Worm (Caenorhabditis elegans) whole organism, young adult: Measurements from ENCODE around the gene F33H1.4.

Experiments
- F33H1.4 ChIP-seq: fragments of 200-800 bp; sonication (Bioruptor generic); IDR thresholded peaks from 2 replicates; pipeline ENCODE4 v1.3.6; 2022; ENCODE audit warnings: missing genetic modification reagents, missing genetic modification characterization, missing compliant biosample characterization
- F39B2.1 ChIP-seq: fragments of 200-800 bp; sonication (Bioruptor generic); IDR thresholded peaks from 2 replicates; pipeline ENCODE4 v1.3.6; 2022; ENCODE audit warnings: missing genetic modification reagents, missing genetic modification characterization, missing compliant biosample characterization
- F49E8.2 ChIP-seq: sonication (generic microtip); optimal IDR thresholded peaks from 3 replicates; lab custom pipeline; 2017; ENCODE audit warnings: missing genetic modification characterization, mild to moderate bottlenecking, missing compliant biosample characterization, antibody characterized with exemption, moderate library complexity; ENCODE audit not compliant: insufficient read depth
- K11D2.4 ChIP-seq: fragments of 200-800 bp; sonication (Bioruptor generic); IDR thresholded peaks from 2 replicates; pipeline ENCODE4 v1.3.6; 2022; ENCODE audit warnings: missing genetic modification reagents, missing genetic modification characterization, missing compliant biosample characterization
- T26A5.8 ChIP-seq: sonication (generic microtip); optimal IDR thresholded peaks from 2 replicates; lab custom pipeline; 2016; ENCODE audit warnings: missing genetic modification characterization, missing compliant biosample characterization
- Y53G8AR.9 ChIP-seq: fragments of 200-800 bp; sonication (Bioruptor generic); conservative IDR thresholded peaks from 2 replicates; pipeline ENCODE4 v1.3.6; 2022; ENCODE audit warnings: missing genetic modification reagents, missing genetic modification characterization, missing compliant biosample characterization
- Y79H2A.3 ChIP-seq: fragments of 200-800 bp; sonication (Bioruptor generic); conservative IDR thresholded peaks from 2 replicates; pipeline ENCODE4 v1.3.6; 2022; ENCODE audit warnings: missing genetic modification reagents, missing genetic modification characterization, missing compliant biosample characterization
- ama-1 ChIP-seq, 3 experiments: fragments of 150-350 bp in 1 of 3; sonication (generic microtip) in 2 of 3; optimal IDR thresholded peaks; 2 replicates each; lab custom pipeline; 2014 to 2018; ENCODE audit warnings: missing biosample characterization in 2 of 3, missing genetic modification characterization in 2 of 3, missing genetic modification reagents in 2 of 3
- attf-3 ChIP-seq: fragments of 200-800 bp; sonication (Bioruptor generic); conservative IDR thresholded peaks from 2 replicates; pipeline ENCODE4 v1.3.6; 2022; ENCODE audit warnings: missing genetic modification reagents, missing genetic modification characterization, missing compliant biosample characterization
- ceh-58 ChIP-seq: fragments of 200-800 bp; sonication (Bioruptor generic); IDR thresholded peaks from 2 replicates; pipeline ENCODE4 v1.3.6; 2022; ENCODE audit warnings: missing genetic modification characterization, missing compliant biosample characterization
- ceh-79 ChIP-seq: sonication (generic microtip); optimal IDR thresholded peaks from 2 replicates; lab custom pipeline; 2017; ENCODE audit warnings: mild to moderate bottlenecking, missing genetic modification characterization, missing compliant biosample characterization
- dpff-1 ChIP-seq: sonication (generic microtip); optimal IDR thresholded peaks from 2 replicates; lab custom pipeline; 2017; ENCODE audit warnings: mild to moderate bottlenecking, missing genetic modification characterization, missing compliant biosample characterization
- him-1 ChIP-seq: sonication (generic microtip); optimal IDR thresholded peaks from 2 replicates; lab custom pipeline; 2016; ENCODE audit warnings: missing genotype, missing genetic modification reagents, missing genetic modification characterization, missing compliant biosample characterization
- hlh-26 ChIP-seq: fragments of 200-800 bp; sonication (Bioruptor generic); conservative IDR thresholded peaks from 2 replicates; pipeline ENCODE4 v1.3.6; 2022; ENCODE audit warnings: missing genetic modification reagents, missing genetic modification characterization, missing compliant biosample characterization
- hmg-20 ChIP-seq: fragments of 200-800 bp; sonication (Bioruptor generic); IDR thresholded peaks from 2 replicates; pipeline ENCODE4 v1.3.6; 2022; ENCODE audit warnings: missing genetic modification reagents, missing genetic modification characterization, missing compliant biosample characterization
- hsf-1 ChIP-seq: fragments of 200-800 bp; sonication (Bioruptor generic); IDR thresholded peaks from 2 replicates; pipeline ENCODE4 v1.3.6; 2022; ENCODE audit warnings: missing genetic modification reagents, missing genetic modification characterization, missing compliant biosample characterization
- let-526 ChIP-seq: fragments of 200-800 bp; sonication (Bioruptor generic); IDR thresholded peaks from 2 replicates; pipeline ENCODE4 v1.3.6; 2022; ENCODE audit warnings: missing genetic modification reagents, missing genetic modification characterization, missing compliant biosample characterization
- lin-35 ChIP-seq, 3 experiments: fragments of 150-350 bp in 2 of 3; sonication (generic microtip) in 1 of 3; optimal IDR thresholded peaks; 2 replicates each; lab custom pipeline; 2014 to 2018; ENCODE audit warnings: missing biosample characterization in 3 of 3, missing genetic modification characterization in 3 of 3, missing genetic modification reagents in 3 of 3
- lsy-27 ChIP-seq: sonication (generic microtip); optimal IDR thresholded peaks from 2 replicates; lab custom pipeline; 2017; ENCODE audit warnings: missing genetic modification characterization, mild to moderate bottlenecking, missing compliant biosample characterization, antibody characterized with exemption, missing genotype, borderline replicate concordance; ENCODE audit not compliant: insufficient read depth
- madf-3 ChIP-seq: fragments of 200-800 bp; sonication (Bioruptor generic); IDR thresholded peaks from 2 replicates; pipeline ENCODE4 v1.3.6; 2022; ENCODE audit warnings: missing genetic modification reagents, missing genetic modification characterization, missing compliant biosample characterization
- madf-6 ChIP-seq: fragments of 200-800 bp; sonication (Bioruptor generic); IDR thresholded peaks from 2 replicates; pipeline ENCODE4 v1.3.6; 2022; ENCODE audit warnings: missing genetic modification reagents, missing genetic modification characterization, missing compliant biosample characterization
- mcd-1 ChIP-seq: fragments of 200-800 bp; sonication (Bioruptor generic); IDR thresholded peaks from 2 replicates; pipeline ENCODE4 v1.3.6; 2022; ENCODE audit warnings: missing genetic modification reagents, missing genetic modification characterization, missing compliant biosample characterization
- nfya-2 ChIP-seq: fragments of 200-800 bp; sonication (Bioruptor generic); IDR thresholded peaks from 2 replicates; pipeline ENCODE4 v1.3.6; 2022; ENCODE audit warnings: missing genetic modification reagents, missing genetic modification characterization, missing compliant biosample characterization
- nhr-120 ChIP-seq: fragments of 200-800 bp; sonication (Bioruptor generic); IDR thresholded peaks from 2 replicates; pipeline ENCODE4 v1.3.6; 2022; ENCODE audit warnings: missing genetic modification characterization, missing compliant biosample characterization
- nhr-80 ChIP-seq: sonication (generic microtip); optimal IDR thresholded peaks from 2 replicates; lab custom pipeline; 2016; ENCODE audit warnings: missing genetic modification characterization, missing compliant biosample characterization
- pha-4 ChIP-seq: fragments of 150-350 bp; sonication (generic microtip); optimal IDR thresholded peaks from 2 replicates; lab custom pipeline; 2014; ENCODE audit warnings: missing biosample characterization, missing genetic modification reagents, missing genetic modification characterization
- rec-8 ChIP-seq, 2 experiments: sonication (generic microtip); optimal IDR thresholded peaks; 2 replicates each; lab custom pipeline; 2016; ENCODE audit warnings: mild to moderate bottlenecking in 2 of 2, missing genetic modification characterization in 2 of 2, missing genetic modification reagents in 2 of 2, missing genotype in 2 of 2, missing biosample characterization in 1 of 2, missing compliant biosample characterization in 1 of 2, moderate library complexity in 1 of 2
- rpc-1 ChIP-seq, 2 experiments: fragments of 150-350 bp in 1 of 2; sonication (generic microtip) in 1 of 2; optimal IDR thresholded peaks; 2 replicates each; lab custom pipeline; 2014 to 2018; ENCODE audit warnings: missing biosample characterization in 1 of 2, missing genetic modification characterization in 1 of 2, missing genetic modification reagents in 1 of 2, missing genotype in 1 of 2
- sdz-38 ChIP-seq: sonication (generic microtip); optimal IDR thresholded peaks from 2 replicates; lab custom pipeline; 2016; ENCODE audit warnings: missing genotype, missing genetic modification characterization, missing compliant biosample characterization
- sea-2 ChIP-seq: fragments of 200-800 bp; sonication (Bioruptor generic); IDR thresholded peaks from 2 replicates; pipeline ENCODE4 v1.3.6; 2022; ENCODE audit warnings: missing genetic modification characterization, missing compliant biosample characterization
- snpc-1.3 ChIP-seq: sonication (generic microtip); optimal IDR thresholded peaks from 2 replicates; lab custom pipeline; 2017; ENCODE audit warnings: missing genetic modification characterization, mild to moderate bottlenecking, missing compliant biosample characterization, antibody characterized with exemption, moderate library complexity, missing genotype, missing genetic modification reagents; ENCODE audit not compliant: insufficient read depth
- snpc-3.4 ChIP-seq: sonication (generic microtip); optimal IDR thresholded peaks from 2 replicates; lab custom pipeline; 2017; ENCODE audit warnings: missing genetic modification characterization, mild to moderate bottlenecking, missing compliant biosample characterization, antibody characterized with exemption, moderate library complexity, missing genotype, missing genetic modification reagents
- snpc-4 ChIP-seq, 5 experiments: fragments of 150-350 bp in 1 of 5; sonication (generic microtip) in 4 of 5; optimal IDR thresholded peaks; 2 replicates each; lab custom pipeline; 2014 to 2018; ENCODE audit warnings: missing genetic modification characterization in 5 of 5, missing biosample characterization in 3 of 5, antibody characterized with exemption in 2 of 5, mild to moderate bottlenecking in 2 of 5, missing compliant biosample characterization in 2 of 5, missing genotype in 2 of 5, moderate library complexity in 2 of 5, missing genetic modification reagents in 1 of 5
- somi-1 ChIP-seq: fragments of 200-800 bp; sonication (Bioruptor generic); optimal IDR thresholded peaks from 2 replicates; lab custom pipeline; 2018; ENCODE audit warnings: mild to moderate bottlenecking, missing genetic modification characterization, missing compliant biosample characterization
- unc-130 ChIP-seq: sonication (generic microtip); optimal IDR thresholded peaks from 2 replicates; lab custom pipeline; 2016; ENCODE audit warnings: missing genetic modification reagents, missing genetic modification characterization, missing compliant biosample characterization
- zfh-2 ChIP-seq: fragments of 200-800 bp; sonication (Bioruptor generic); conservative IDR thresholded peaks from 2 replicates; pipeline ENCODE4 v1.3.6; 2022; ENCODE audit warnings: missing genetic modification reagents, missing genetic modification characterization, missing compliant biosample characterization
- ztf-22 ChIP-seq: fragments of 200-800 bp; sonication (Bioruptor generic); optimal IDR thresholded peaks from 2 replicates; lab custom pipeline; 2018; ENCODE audit warnings: mild to moderate bottlenecking, missing genetic modification characterization, moderate library complexity, missing compliant biosample characterization
- ztf-28 ChIP-seq: fragments of 200-800 bp; sonication (Bioruptor generic); IDR thresholded peaks from 2 replicates; pipeline ENCODE4 v1.3.6; 2022; ENCODE audit warnings: missing genetic modification reagents, missing genetic modification characterization, missing compliant biosample characterization
- ztf-3 ChIP-seq: fragments of 200-800 bp; sonication (Bioruptor generic); optimal IDR thresholded peaks from 2 replicates; lab custom pipeline; 2018; ENCODE audit warnings: mild to moderate bottlenecking, missing genetic modification characterization, missing compliant biosample characterization

F33H1.4 gene

ce11 chrII:10162785-10163184, 11.7 kb upstream of the F33H1.4 start:
- TF ChIP-seq zfh-2 (GFP tag; lab: Robert Waterston, UW) (peak; percentile 61), F33H1.4 (no peak)

- TF ChIP-seq Y79H2A.3 (GFP tag; lab: Robert Waterston, UW) (no peak), snpc-1.3 (tag; lab: Kevin White, UChicago) (no peak), hlh-26 (GFP tag; lab: Robert Waterston, UW) (no peak), him-1 (tag; lab: Kevin White, UChicago) (no peak), lin-35 (GFP tag; optimal IDR thresholded peaks at IDR 0.05; lab: Kevin White, UChicago) (no peak), ztf-3 (GFP tag; lab: Kevin White, UChicago) (no peak), K11D2.4 (GFP tag; lab: Robert Waterston, UW) (no peak), lsy-27 (no peak), hmg-20 (no peak), nhr-120 (no peak), T26A5.8 (tag; lab: Kevin White, UChicago) (no peak)
Observed at ce11 chrII:10164137-10164536, 10.3 kb upstream of the F33H1.4 start.

ce11 chrII:10166365-10166764, 8.1 kb upstream of the F33H1.4 start:
- TF ChIP-seq lsy-27 (no peak), attf-3 (no peak), nhr-120 (no peak), nhr-80 (tag; lab: Kevin White, UChicago) (no peak), K11D2.4 (GFP tag; lab: Robert Waterston, UW) (no peak), dpff-1 (tag; lab: Kevin White, UChicago) (no peak)

ce11 chrII:10167731-10168130, 6.7 kb upstream of the F33H1.4 start:
- TF ChIP-seq sdz-38 (tag; lab: Kevin White, UChicago) (no peak), madf-6 (GFP tag; lab: Robert Waterston, UW) (no peak), ztf-22 (no peak), ztf-28 (GFP tag; lab: Robert Waterston, UW) (no peak), ceh-79 (tag; lab: Kevin White, UChicago) (no peak), rpc-1 (optimal IDR thresholded peaks at IDR 0.05; lab: Kevin White, UChicago) (no peak), rpc-1 (tag; optimal IDR thresholded peaks at IDR 0.05; lab: Kevin White, UChicago) (no peak), Y53G8AR.9 (no peak), pha-4 (no peak), sea-2 (GFP tag; lab: Robert Waterston, UW) (no peak), ama-1 (optimal IDR thresholded peaks at IDR 0.05; lab: Kevin White, UChicago) (no peak), ama-1 (GFP tag; optimal IDR thresholded peaks at IDR 0.05; lab: Kevin White, UChicago) (no peak), mcd-1 (no peak)

- TF ChIP-seq K11D2.4 (GFP tag; lab: Robert Waterston, UW) (0 out of 2 replicates have a peak, but pooled peaks have one; percentile 31), rpc-1 (optimal IDR thresholded peaks at IDR 0.05; lab: Kevin White, UChicago) (no peak), rpc-1 (tag; optimal IDR thresholded peaks at IDR 0.05; lab: Kevin White, UChicago) (no peak), F39B2.1 (GFP tag; lab: Robert Waterston, UW) (no peak), rec-8 (tag; optimal IDR thresholded peaks at IDR 0.05; lab: Kevin White, UChicago) (no peak), madf-3 (GFP tag; lab: Robert Waterston, UW) (no peak), nfya-2 (GFP tag; lab: Robert Waterston, UW) (no peak), hsf-1 (no peak), let-526 (GFP tag; lab: Robert Waterston, UW) (no peak), ceh-58 (GFP tag; lab: Robert Waterston, UW) (no peak), snpc-4 (GFP tag; optimal IDR thresholded peaks at IDR 0.05; lab: Kevin White, UChicago) (no peak), snpc-4 (tag; optimal IDR thresholded peaks at IDR 0.05; lab: Kevin White, UChicago) (peak in 1 of 4 experiments; percentile 17), F49E8.2 (tag; lab: Kevin White, UChicago) (no peak), unc-130 (GFP tag; lab: Kevin White, UChicago) (no peak), snpc-3.4 (tag; lab: Kevin White, UChicago) (no peak), somi-1 (GFP tag; lab: Kevin White, UChicago) (no peak)
Observed at ce11 chrII:10168905-10169782, 5.3 kb upstream of the F33H1.4 start, which contains the start of gene daf-19. Gene daf-19 (minus strand): TSS chrII:10169346.
